Worm (Caenorhabditis elegans) whole organism, L4/young adult: ENCODE data around the gene clec-151.

Experiments
- W03F9.2 ChIP-seq: fragments of 150-350 bp; optimal IDR thresholded peaks from 2 replicates; lab custom pipeline; 2014; ENCODE audit warnings: missing biosample characterization, missing genetic modification characterization
- dao-5 ChIP-seq: sonication (generic microtip); optimal IDR thresholded peaks from 2 replicates; lab custom pipeline; 2016; ENCODE audit warnings: missing genotype, missing genetic modification characterization, moderate library complexity, missing compliant biosample characterization

DNA sequence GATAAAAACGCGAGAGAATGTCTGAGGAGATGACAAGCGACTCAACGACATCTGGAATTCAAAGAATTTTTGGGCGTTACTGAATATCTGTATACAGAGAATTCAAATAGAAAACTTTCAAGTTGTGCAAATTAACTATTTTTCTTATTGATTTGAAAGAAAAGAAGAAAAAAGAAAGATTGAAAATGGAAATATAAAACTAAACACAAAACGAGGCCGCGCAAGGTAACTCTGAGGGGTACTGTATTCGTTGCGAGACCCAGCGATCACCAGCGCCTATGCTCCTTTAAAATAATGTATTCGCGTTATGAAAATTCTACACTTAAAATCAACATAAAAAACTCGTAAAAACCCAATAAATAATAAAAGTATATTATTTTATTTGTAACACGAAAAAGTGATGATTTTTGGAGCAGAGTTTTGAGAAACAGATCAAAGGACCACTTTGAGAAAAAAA is 32.5 kb upstream of the clec-151 start, which contains the start of gene asb-1:
- TF ChIP-seq W03F9.2 (tag; lab: Kevin White, UChicago) = no peak
- no peak for TF ChIP-seq dao-5
